Worm (Caenorhabditis elegans) whole organism, young adult: ENCODE results near the gene utp-20.

ENCODE experiments used
- B0035.1 ChIP-seq: sonication (generic microtip); optimal IDR thresholded peaks from 2 replicates; lab custom pipeline; 2016; ENCODE audit warnings: missing genetic modification characterization, mild to moderate bottlenecking, missing compliant biosample characterization, missing genotype, missing genetic modification reagents
- F33H1.4 ChIP-seq: fragments of 200-800 bp; sonication (Bioruptor generic); IDR thresholded peaks from 2 replicates; pipeline ENCODE4 v1.3.6; 2022; ENCODE audit warnings: missing genetic modification reagents, missing genetic modification characterization, missing compliant biosample characterization
- F52B5.7 ChIP-seq: sonication (generic microtip); optimal IDR thresholded peaks from 2 replicates; lab custom pipeline; 2016; ENCODE audit warnings: mild to moderate bottlenecking, missing genetic modification characterization, missing compliant biosample characterization
- Y53G8AR.9 ChIP-seq: fragments of 200-800 bp; sonication (Bioruptor generic); conservative IDR thresholded peaks from 2 replicates; pipeline ENCODE4 v1.3.6; 2022; ENCODE audit warnings: missing genetic modification reagents, missing genetic modification characterization, missing compliant biosample characterization
- Y79H2A.3 ChIP-seq: fragments of 200-800 bp; sonication (Bioruptor generic); conservative IDR thresholded peaks from 2 replicates; pipeline ENCODE4 v1.3.6; 2022; ENCODE audit warnings: missing genetic modification reagents, missing genetic modification characterization, missing compliant biosample characterization
- aptf-2 ChIP-seq: fragments of 200-800 bp; sonication (Bioruptor generic); conservative IDR thresholded peaks from 2 replicates; pipeline ENCODE4 v1.3.6; 2022; ENCODE audit warnings: missing genetic modification reagents, missing genetic modification characterization, missing compliant biosample characterization
- atf-7 ChIP-seq: sonication (generic microtip); optimal IDR thresholded peaks from 2 replicates; lab custom pipeline; 2017; ENCODE audit warnings: mild to moderate bottlenecking, missing genetic modification characterization, missing compliant biosample characterization
- attf-3 ChIP-seq: fragments of 200-800 bp; sonication (Bioruptor generic); conservative IDR thresholded peaks from 2 replicates; pipeline ENCODE4 v1.3.6; 2022; ENCODE audit warnings: missing genetic modification reagents, missing genetic modification characterization, missing compliant biosample characterization
- bed-2 ChIP-seq: fragments of 200-800 bp; sonication (Bioruptor generic); IDR thresholded peaks from 2 replicates; pipeline ENCODE4 v1.3.6; 2022; ENCODE audit warnings: missing genetic modification reagents, missing genetic modification characterization, missing compliant biosample characterization
- cebp-1 ChIP-seq, 2 experiments: fragments of 200-800 bp in 1 of 2; sonication (Bioruptor generic) in 1 of 2; sonication (generic microtip) in 1 of 2; IDR thresholded peaks in 1 of 2; optimal IDR thresholded peaks in 1 of 2; 2 replicates each; pipeline versions ENCODE4 v1.3.6 to Lab custom; 2017 to 2022; ENCODE audit warnings: missing compliant biosample characterization in 2 of 2, missing genetic modification characterization in 2 of 2, mild to moderate bottlenecking in 1 of 2, missing genetic modification reagents in 1 of 2, moderate library complexity in 1 of 2
- ceh-27 ChIP-seq: fragments of 200-800 bp; sonication (Bioruptor generic); optimal IDR thresholded peaks from 2 replicates; lab custom pipeline; 2018; ENCODE audit warnings: mild to moderate bottlenecking, missing genetic modification characterization, moderate library complexity, missing compliant biosample characterization
- ceh-91 ChIP-seq: fragments of 200-800 bp; sonication (Bioruptor generic); IDR thresholded peaks from 2 replicates; pipeline ENCODE4 v1.3.6; 2022; ENCODE audit warnings: missing genetic modification reagents, missing genetic modification characterization, missing compliant biosample characterization
- chd-7 ChIP-seq: sonication (generic microtip); optimal IDR thresholded peaks from 2 replicates; lab custom pipeline; 2016; ENCODE audit warnings: mild to moderate bottlenecking, missing genetic modification characterization, moderate library complexity, missing compliant biosample characterization
- die-1 ChIP-seq: sonication (generic microtip); optimal IDR thresholded peaks from 2 replicates; lab custom pipeline; 2016; ENCODE audit warnings: missing genotype, mild to moderate bottlenecking, missing genetic modification characterization, missing compliant biosample characterization
- dox-1 ChIP-seq: fragments of 200-800 bp; sonication (Bioruptor generic); IDR thresholded peaks from 2 replicates; pipeline ENCODE4 v1.3.6; 2022; ENCODE audit warnings: missing genetic modification reagents, missing genetic modification characterization, missing compliant biosample characterization
- dpl-1 ChIP-seq: fragments of 150-350 bp; optimal IDR thresholded peaks from 2 replicates; lab custom pipeline; 2014; ENCODE audit warnings: missing biosample characterization, missing genetic modification reagents, missing genetic modification characterization
- egl-18 ChIP-seq: fragments of 200-800 bp; sonication (Bioruptor generic); IDR thresholded peaks from 2 replicates; pipeline ENCODE4 v1.3.6; 2022; ENCODE audit warnings: missing genetic modification reagents, missing genetic modification characterization, missing compliant biosample characterization
- egl-44 ChIP-seq: fragments of 200-800 bp; sonication (Bioruptor generic); IDR thresholded peaks from 2 replicates; pipeline ENCODE4 v1.3.6; 2022; ENCODE audit warnings: missing genetic modification reagents, missing genetic modification characterization, missing compliant biosample characterization
- egrh-3 ChIP-seq: fragments of 200-800 bp; sonication (Bioruptor generic); IDR thresholded peaks from 2 replicates; pipeline ENCODE4 v1.3.6; 2022; ENCODE audit warnings: missing genetic modification reagents, missing genetic modification characterization, missing compliant biosample characterization
- ekl-4 ChIP-seq: fragments of 200-800 bp; sonication (Bioruptor generic); IDR thresholded peaks from 2 replicates; pipeline ENCODE4 v1.3.6; 2022; ENCODE audit warnings: missing genetic modification reagents, missing genetic modification characterization, missing compliant biosample characterization
- hmg-1.2 ChIP-seq: fragments of 200-800 bp; sonication (Bioruptor generic); IDR thresholded peaks from 2 replicates; pipeline ENCODE4 v1.3.6; 2022; ENCODE audit warnings: missing genetic modification reagents, missing genetic modification characterization, missing compliant biosample characterization
- hrde-1 ChIP-seq: sonication (generic microtip); optimal IDR thresholded peaks from 2 replicates; lab custom pipeline; 2016; ENCODE audit warnings: missing genetic modification characterization, mild to moderate bottlenecking, missing compliant biosample characterization, moderate library complexity, missing genotype, missing genetic modification reagents, borderline replicate concordance
- let-607 ChIP-seq, 2 experiments: fragments of 200-800 bp in 1 of 2; sonication (Bioruptor generic) in 1 of 2; sonication (generic microtip) in 1 of 2; optimal IDR thresholded peaks; 2 replicates each; lab custom pipeline; 2016 to 2018; ENCODE audit warnings: mild to moderate bottlenecking in 2 of 2, missing compliant biosample characterization in 2 of 2, missing genetic modification characterization in 2 of 2, moderate library complexity in 2 of 2, missing genotype in 1 of 2
- lin-26 ChIP-seq: fragments of 200-800 bp; sonication (Bioruptor generic); IDR thresholded peaks from 2 replicates; pipeline ENCODE4 v1.3.6; 2022; ENCODE audit warnings: missing genetic modification reagents, missing genetic modification characterization, missing compliant biosample characterization
- lin-35 ChIP-seq, 3 experiments: fragments of 150-350 bp in 2 of 3; sonication (generic microtip) in 1 of 3; optimal IDR thresholded peaks; 2 replicates each; lab custom pipeline; 2014 to 2018; ENCODE audit warnings: missing biosample characterization in 3 of 3, missing genetic modification characterization in 3 of 3, missing genetic modification reagents in 3 of 3
- lin-40 ChIP-seq: sonication (generic microtip); optimal IDR thresholded peaks from 2 replicates; lab custom pipeline; 2016; ENCODE audit warnings: missing genetic modification characterization, mild to moderate bottlenecking, missing compliant biosample characterization, missing genotype, missing genetic modification reagents
- lin-54 ChIP-seq: fragments of 200-800 bp; sonication (Bioruptor generic); optimal IDR thresholded peaks from 2 replicates; lab custom pipeline; 2018; ENCODE audit warnings: mild to moderate bottlenecking, missing genetic modification characterization, missing compliant biosample characterization
- madf-10 ChIP-seq: sonication (generic microtip); optimal IDR thresholded peaks from 2 replicates; lab custom pipeline; 2016; ENCODE audit warnings: mild to moderate bottlenecking, missing genetic modification characterization, missing compliant biosample characterization
- madf-3 ChIP-seq: fragments of 200-800 bp; sonication (Bioruptor generic); IDR thresholded peaks from 2 replicates; pipeline ENCODE4 v1.3.6; 2022; ENCODE audit warnings: missing genetic modification reagents, missing genetic modification characterization, missing compliant biosample characterization
- madf-8 ChIP-seq: fragments of 200-800 bp; sonication (Bioruptor generic); conservative IDR thresholded peaks from 2 replicates; pipeline ENCODE4 v1.3.6; 2022; ENCODE audit warnings: missing genetic modification reagents, missing genetic modification characterization, missing compliant biosample characterization
- mcd-1 ChIP-seq: fragments of 200-800 bp; sonication (Bioruptor generic); IDR thresholded peaks from 2 replicates; pipeline ENCODE4 v1.3.6; 2022; ENCODE audit warnings: missing genetic modification reagents, missing genetic modification characterization, missing compliant biosample characterization
- mel-28 ChIP-seq: sonication (generic microtip); optimal IDR thresholded peaks from 2 replicates; lab custom pipeline; 2016; ENCODE audit warnings: borderline replicate concordance, mild to moderate bottlenecking, missing genetic modification characterization, missing compliant biosample characterization
- nfyb-1 ChIP-seq: fragments of 200-800 bp; sonication (Bioruptor generic); IDR thresholded peaks from 2 replicates; pipeline ENCODE4 v1.3.6; 2022; ENCODE audit warnings: missing genetic modification reagents, missing genetic modification characterization, missing compliant biosample characterization
- nhr-120 ChIP-seq: fragments of 200-800 bp; sonication (Bioruptor generic); IDR thresholded peaks from 2 replicates; pipeline ENCODE4 v1.3.6; 2022; ENCODE audit warnings: missing genetic modification characterization, missing compliant biosample characterization
- nhr-80 ChIP-seq: sonication (generic microtip); optimal IDR thresholded peaks from 2 replicates; lab custom pipeline; 2016; ENCODE audit warnings: missing genetic modification characterization, missing compliant biosample characterization
- pbrm-1 ChIP-seq: fragments of 200-800 bp; sonication (Bioruptor generic); IDR thresholded peaks from 2 replicates; pipeline ENCODE4 v1.3.6; 2022; ENCODE audit warnings: missing genetic modification reagents, missing genetic modification characterization, missing compliant biosample characterization
- rcor-1 ChIP-seq: fragments of 200-800 bp; sonication (Bioruptor generic); IDR thresholded peaks from 2 replicates; pipeline ENCODE4 v1.3.6; 2022; ENCODE audit warnings: missing genetic modification reagents, missing genetic modification characterization, missing compliant biosample characterization
- repo-1 ChIP-seq: sonication (generic microtip); optimal IDR thresholded peaks from 2 replicates; lab custom pipeline; 2017; ENCODE audit warnings: mild to moderate bottlenecking, missing genetic modification characterization, missing compliant biosample characterization
- snpc-4 ChIP-seq, 5 experiments: fragments of 150-350 bp in 1 of 5; sonication (generic microtip) in 4 of 5; optimal IDR thresholded peaks; 2 replicates each; lab custom pipeline; 2014 to 2018; ENCODE audit warnings: missing genetic modification characterization in 5 of 5, missing biosample characterization in 3 of 5, antibody characterized with exemption in 2 of 5, mild to moderate bottlenecking in 2 of 5, missing compliant biosample characterization in 2 of 5, missing genotype in 2 of 5, moderate library complexity in 2 of 5, missing genetic modification reagents in 1 of 5
- zfh-2 ChIP-seq: fragments of 200-800 bp; sonication (Bioruptor generic); conservative IDR thresholded peaks from 2 replicates; pipeline ENCODE4 v1.3.6; 2022; ENCODE audit warnings: missing genetic modification reagents, missing genetic modification characterization, missing compliant biosample characterization
- ztf-18 ChIP-seq: sonication (generic microtip); optimal IDR thresholded peaks from 2 replicates; lab custom pipeline; 2016; ENCODE audit warnings: missing genotype, mild to moderate bottlenecking, missing genetic modification characterization, missing compliant biosample characterization
- ztf-22 ChIP-seq: fragments of 200-800 bp; sonication (Bioruptor generic); optimal IDR thresholded peaks from 2 replicates; lab custom pipeline; 2018; ENCODE audit warnings: mild to moderate bottlenecking, missing genetic modification characterization, moderate library complexity, missing compliant biosample characterization
- ztf-3 ChIP-seq: fragments of 200-800 bp; sonication (Bioruptor generic); optimal IDR thresholded peaks from 2 replicates; lab custom pipeline; 2018; ENCODE audit warnings: mild to moderate bottlenecking, missing genetic modification characterization, missing compliant biosample characterization

utp-20 gene

ce11 chrII:6491187-6491586 lies 45.0 kb upstream of the utp-20 start (continued):
- TF ChIP-seq mel-28 (tag; lab: Kevin White, UChicago) (no peak), nhr-120 (GFP tag; lab: Robert Waterston, UW) (no peak), bed-2 (no peak), lin-54 (peak; percentile 69), lin-40 (no peak)
- TF ChIP-seq, all 124 proteins: peak for 45

- TF ChIP-seq zfh-2 (GFP tag; lab: Robert Waterston, UW) = peak; percentile 99
- no peak for TF ChIP-seq Y79H2A.3
- TF ChIP-seq snpc-4 (GFP tag; optimal IDR thresholded peaks at IDR 0.05; lab: Kevin White, UChicago) = peak; percentile 83
- TF ChIP-seq snpc-4 (tag; optimal IDR thresholded peaks at IDR 0.05; lab: Kevin White, UChicago) = peak; percentile 76 to 91 (median 84)
- peak; percentile 22 for TF ChIP-seq lin-40
- TF ChIP-seq egl-44 (GFP tag; lab: Robert Waterston, UW) = peak; percentile 35; the same call in 1 of the 2 replicates
- peak; percentile 2 for TF ChIP-seq die-1
- TF ChIP-seq mcd-1 (GFP tag; lab: Robert Waterston, UW) = peak; percentile 66
- TF ChIP-seq egl-18 (GFP tag; lab: Robert Waterston, UW) = 0 out of 2 replicates have a peak, but pooled peaks have one; percentile 40
- TF ChIP-seq repo-1 = no peak
- 0 out of 2 replicates have a peak, but pooled peaks have one; percentile 25 for TF ChIP-seq ceh-91 (GFP tag; lab: Robert Waterston, UW)
- peak; percentile 61; the same call in 1 of the 2 replicates for TF ChIP-seq lin-26 (GFP tag; lab: Robert Waterston, UW)
- 0 out of 2 replicates have a peak, but pooled peaks have one; percentile 76 for TF ChIP-seq bed-2
- TF ChIP-seq madf-3 = no peak
- no peak for TF ChIP-seq atf-7 (tag; lab: Kevin White, UChicago)
- TF ChIP-seq ceh-27 (GFP tag; lab: Kevin White, UChicago) = peak; percentile 71
- 0 out of 2 replicates have a peak, but pooled peaks have one; percentile 35 for TF ChIP-seq ekl-4
- no peak for TF ChIP-seq ztf-3 (GFP tag; lab: Kevin White, UChicago)
- peak; percentile 46 for TF ChIP-seq lin-54
- TF ChIP-seq Y53G8AR.9 (GFP tag; lab: Robert Waterston, UW) = no peak
- peak; percentile 34; the same call in 1 of the 2 replicates for TF ChIP-seq nfyb-1 (GFP tag; lab: Robert Waterston, UW)
- TF ChIP-seq attf-3 (GFP tag; lab: Robert Waterston, UW) = 0 out of 2 replicates have a peak, but pooled peaks have one; percentile 28
- TF ChIP-seq hrde-1 (tag; lab: Kevin White, UChicago) = no peak
- TF ChIP-seq cebp-1 (GFP tag; IDR thresholded peaks at IDR 0.05; lab: Robert Waterston, UW) = no peak; the same call in 1 of the 2 replicates
- TF ChIP-seq cebp-1 (tag; optimal IDR thresholded peaks at IDR 0.05; lab: Kevin White, UChicago) = peak; percentile 57
- peak; percentile 6 for TF ChIP-seq ztf-18 (tag; lab: Kevin White, UChicago)
- no peak for TF ChIP-seq let-607 (tag; optimal IDR thresholded peaks at IDR 0.05; lab: Kevin White, UChicago)
- peak; percentile 28 for TF ChIP-seq madf-10 (tag; lab: Kevin White, UChicago)
- peak; percentile 12 for TF ChIP-seq chd-7 (tag; lab: Kevin White, UChicago)
- TF ChIP-seq lin-35 (GFP tag; optimal IDR thresholded peaks at IDR 0.05; lab: Kevin White, UChicago) = peak in 1 of 3 experiments; percentile 45
- no peak for TF ChIP-seq B0035.1 (tag; lab: Kevin White, UChicago)
- no peak for TF ChIP-seq aptf-2 (GFP tag; lab: Robert Waterston, UW)
- TF ChIP-seq pbrm-1 = 0 out of 2 replicates have a peak, but pooled peaks have one; percentile 25
- TF ChIP-seq madf-8 = peak; percentile 23; the same call in 1 of the 2 replicates
- peak; percentile 88 for TF ChIP-seq egrh-3 (GFP tag; lab: Robert Waterston, UW)
- TF ChIP-seq dox-1 (GFP tag; lab: Robert Waterston, UW) = peak; percentile 66
- peak; percentile 11 for TF ChIP-seq F52B5.7 (tag; lab: Kevin White, UChicago)
- no peak for TF ChIP-seq dpl-1
- TF ChIP-seq nhr-80 (tag; lab: Kevin White, UChicago) = no peak
- TF ChIP-seq hmg-1.2 (GFP tag; lab: Robert Waterston, UW) = peak; percentile 28; the same call in 1 of the 2 replicates
- TF ChIP-seq F33H1.4 = peak; percentile 49
- peak; percentile 43 for TF ChIP-seq ztf-22 (GFP tag; lab: Kevin White, UChicago)
- peak; percentile 60 for TF ChIP-seq rcor-1 (GFP tag; lab: Robert Waterston, UW)
These were observed 44.2 kb upstream of the utp-20 start, which contains the start of the genes T28D9.11 and T28D9.1 for ce11 chrII:6491817-6492452. TSS of gene T28D9.11 (minus strand) at chrII:6491993. TSS of gene T28D9.1 (plus strand) at chrII:6492402.
